Worm (Caenorhabditis elegans) whole organism, dauer: ENCODE data around the gene cap-2.

Experiments
- unc-62 ChIP-seq: sonication (generic microtip); optimal IDR thresholded peaks from 2 replicates; lab custom pipeline; 2017; ENCODE audit warnings: missing biosample characterization, missing genetic modification reagents, missing genetic modification characterization

The cap-2 gene

DNA sequence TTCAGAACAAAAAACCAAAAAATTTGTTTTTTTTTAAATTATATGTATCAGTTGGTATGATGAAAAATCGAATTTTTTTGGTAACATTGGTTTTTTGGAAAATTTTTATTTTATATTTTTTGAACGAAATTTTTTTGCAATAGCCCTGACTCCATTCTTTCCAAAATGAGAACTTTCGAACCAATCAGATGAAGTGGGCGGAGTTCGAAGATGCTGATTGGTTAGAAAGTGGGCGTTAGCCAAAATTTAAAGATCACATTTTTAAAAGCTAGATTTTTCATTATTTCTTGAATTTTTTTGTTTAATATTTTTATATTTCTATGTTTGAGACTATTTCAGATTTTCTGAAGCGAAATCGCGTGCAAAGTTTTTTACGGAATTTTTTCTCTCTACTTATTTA, 7.7 kb upstream of the cap-2 start:
- no peak for TF ChIP-seq unc-62 (GFP tag; lab: Kevin White, UChicago)

DNA sequence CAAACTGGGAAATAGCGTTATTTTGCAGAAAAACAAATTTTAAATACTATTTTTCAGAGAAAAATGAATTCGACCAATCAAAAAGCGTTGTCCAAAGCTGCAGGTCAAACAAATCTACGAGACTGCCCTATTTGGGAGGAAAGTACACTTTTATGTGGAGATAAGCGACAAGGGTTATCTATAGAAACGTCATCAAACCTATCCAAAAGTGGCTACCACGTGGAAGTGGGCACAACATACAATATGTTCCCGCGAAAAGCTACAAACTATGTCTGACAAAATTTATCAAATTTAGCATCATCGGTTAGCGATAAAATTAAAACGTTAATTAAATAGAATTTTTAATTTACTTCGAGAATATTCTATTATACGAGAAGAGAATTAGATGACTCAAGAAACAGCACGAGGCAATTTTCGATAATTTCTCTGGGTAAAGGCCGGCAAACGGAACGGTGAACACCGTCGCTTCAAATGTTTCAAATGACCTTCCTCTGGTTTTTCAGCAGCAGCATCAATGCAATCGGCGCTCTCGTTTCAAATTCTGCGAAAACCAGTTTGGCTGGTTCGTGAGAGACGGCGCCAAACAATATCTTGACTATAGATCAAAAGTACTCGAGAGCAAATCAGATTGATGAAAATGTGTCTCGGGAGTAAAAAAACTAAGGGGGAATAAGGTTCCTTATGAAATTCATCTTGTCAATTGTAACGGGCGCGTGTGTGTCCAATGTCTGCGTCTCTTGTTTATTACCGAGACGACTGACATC, 7.1 kb upstream of the cap-2 start:
- no peak for TF ChIP-seq unc-62 (GFP tag; lab: Kevin White, UChicago)

- TF ChIP-seq unc-62 (GFP tag; lab: Kevin White, UChicago), result no peak
Observed at ce11 chrII:10862749-10863656, 6.0 kb upstream of the cap-2 start.

DNA sequence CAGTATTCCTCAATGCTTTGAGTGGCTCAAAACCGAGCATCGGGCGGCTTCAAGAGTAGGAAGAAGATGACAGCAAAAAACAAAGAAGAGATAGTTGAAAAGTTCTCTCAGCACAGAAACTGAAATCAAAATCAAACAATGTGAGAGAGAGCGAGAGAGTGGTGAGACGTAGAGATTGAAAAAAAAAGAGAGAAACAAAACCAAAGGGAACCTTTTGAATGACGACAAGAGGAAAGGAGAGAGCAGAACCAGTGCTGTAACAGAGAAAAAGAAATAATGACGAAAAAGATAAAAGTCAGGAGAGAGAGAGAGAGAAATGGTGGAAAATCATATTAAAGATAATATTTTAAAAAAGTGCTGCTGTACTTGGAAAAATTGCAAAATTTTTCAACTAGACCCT, 1.8 kb upstream of the cap-2 start:
- TF ChIP-seq unc-62 (GFP tag; lab: Kevin White, UChicago), result no peak

DNA sequence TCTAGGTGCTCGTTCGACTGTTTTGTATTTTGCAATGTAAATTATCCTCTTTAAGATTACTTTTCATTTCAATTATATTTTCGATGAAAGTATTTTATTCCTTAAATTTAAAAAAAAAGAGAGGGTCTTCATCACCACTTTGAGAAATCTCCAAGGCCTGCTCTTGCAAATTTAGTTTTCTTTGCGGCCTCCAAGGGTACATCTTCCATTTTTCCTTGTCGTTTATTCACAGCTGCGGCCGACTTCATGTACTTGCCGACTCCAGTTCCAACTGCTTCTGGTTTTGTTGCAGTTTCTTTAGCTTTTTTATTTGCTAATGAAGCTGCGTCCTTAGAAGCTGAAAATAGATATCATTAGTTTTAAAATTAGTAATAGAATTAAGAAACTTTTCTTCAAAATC, 1.7 kb downstream of the cap-2 start:
- no peak for TF ChIP-seq unc-62 (GFP tag; lab: Kevin White, UChicago)

ce11 chrII:10872541-10872940, 3.5 kb downstream of the cap-2 start, which contains the start of the genes cyn-4 and copz-1:
TSS of gene cyn-4 (minus strand) at chrII:10872611.
TSS of gene copz-1 (plus strand) at chrII:10872879.
- no peak for TF ChIP-seq unc-62 (GFP tag; lab: Kevin White, UChicago)

DNA sequence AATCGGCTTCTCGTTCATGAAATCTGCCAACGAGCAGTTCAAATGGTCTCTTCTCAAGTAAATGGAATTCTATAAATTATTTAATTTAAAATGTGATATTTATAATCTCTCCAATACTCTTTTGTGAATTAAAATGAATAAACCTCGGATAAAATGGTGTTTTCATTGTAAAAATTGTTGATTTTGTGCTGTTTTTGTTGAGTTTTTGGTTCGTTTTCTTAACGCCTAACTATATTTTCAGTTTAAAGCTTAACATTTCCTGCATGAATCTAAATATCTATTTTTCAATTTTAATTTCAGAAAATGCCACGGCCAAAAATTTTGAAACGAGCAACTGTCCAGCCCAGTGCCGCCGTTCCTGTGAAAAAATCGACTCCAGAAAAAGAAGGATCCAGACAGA, 4.6 kb downstream of the cap-2 start, which contains the start of gene orc-2:
orc-2 (plus strand) TSS at position 301 of the 400 bp plus-strand sequence.
- no peak for TF ChIP-seq unc-62 (GFP tag; lab: Kevin White, UChicago)

- no peak for TF ChIP-seq unc-62 (GFP tag; lab: Kevin White, UChicago)
Observed at ce11 chrII:10880625-10881024, 11.6 kb downstream of the cap-2 start, which contains the start of gene lurp-1. TSS of gene lurp-1 (plus strand) at chrII:10880925.

- no peak for TF ChIP-seq unc-62 (GFP tag; lab: Kevin White, UChicago)
Observed at ce11 chrII:10884396-10884795, 15.4 kb downstream of the cap-2 start, which contains the start of gene egg-3. TSS of gene egg-3 (minus strand) at chrII:10884441.

ce11 chrII:10885250-10885649, 16.3 kb downstream of the cap-2 start:
- no peak for TF ChIP-seq unc-62 (GFP tag; lab: Kevin White, UChicago)

DNA sequence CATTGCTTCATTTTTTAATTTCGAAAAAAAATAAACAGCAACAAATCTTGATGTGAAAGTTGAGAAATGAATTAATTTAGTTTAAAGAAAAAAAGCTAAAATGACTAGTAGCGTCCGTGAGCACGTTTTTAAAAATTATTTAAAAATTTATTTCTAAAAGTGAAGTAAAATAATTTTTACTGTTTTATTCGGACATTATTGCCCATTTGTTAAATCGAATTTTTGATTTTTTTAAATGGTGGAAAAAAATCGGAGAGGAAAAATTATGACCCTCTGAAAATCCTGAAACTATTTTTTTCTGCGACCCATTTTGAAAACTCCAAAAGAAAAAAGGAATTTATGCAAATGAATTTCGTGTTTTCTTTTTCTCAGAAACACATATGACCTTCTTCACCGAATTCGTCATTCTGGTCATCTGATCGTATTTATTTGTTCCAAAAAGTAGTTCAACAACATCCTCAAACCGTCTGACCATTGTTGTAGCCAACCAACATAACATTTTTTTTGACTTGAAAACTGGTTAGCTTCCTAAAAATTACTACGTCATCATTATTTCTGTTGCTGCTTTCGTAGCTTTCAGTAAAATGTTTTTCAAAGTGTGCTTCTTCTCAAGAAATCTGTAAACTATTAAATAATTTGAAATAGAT, 17.0 kb downstream of the cap-2 start, which contains the start of gene F44F4.3:
F44F4.3 (minus strand) TSS at position 51 of the 647 bp plus-strand sequence.
- TF ChIP-seq unc-62 (GFP tag; lab: Kevin White, UChicago), result no peak

- no peak for TF ChIP-seq unc-62 (GFP tag; lab: Kevin White, UChicago)
Observed at ce11 chrII:10887097-10887496, 18.1 kb downstream of the cap-2 start.

DNA sequence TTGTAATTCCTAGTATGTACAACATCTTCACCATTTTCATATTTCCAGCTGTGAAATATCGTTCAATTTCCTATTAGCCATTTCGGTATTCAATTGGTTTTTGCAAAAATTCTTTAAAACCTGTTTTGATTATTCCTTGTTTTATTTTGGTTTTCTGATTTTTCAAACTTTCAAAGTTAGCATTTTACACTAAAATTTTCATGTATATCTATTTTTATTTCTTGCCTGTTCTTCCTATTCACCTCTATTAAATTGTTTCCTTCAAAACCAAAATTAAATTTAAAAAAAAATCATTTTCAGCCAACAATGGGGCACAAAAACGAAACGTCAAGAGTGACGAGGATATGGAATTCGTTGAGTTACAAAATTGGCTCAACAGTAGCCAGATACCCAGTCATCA, 20.0 kb downstream of the cap-2 start, which contains the start of gene ptr-8:
ptr-8 (plus strand) TSS at position 301 of the 400 bp plus-strand sequence.
- no peak for TF ChIP-seq unc-62 (GFP tag; lab: Kevin White, UChicago)

DNA sequence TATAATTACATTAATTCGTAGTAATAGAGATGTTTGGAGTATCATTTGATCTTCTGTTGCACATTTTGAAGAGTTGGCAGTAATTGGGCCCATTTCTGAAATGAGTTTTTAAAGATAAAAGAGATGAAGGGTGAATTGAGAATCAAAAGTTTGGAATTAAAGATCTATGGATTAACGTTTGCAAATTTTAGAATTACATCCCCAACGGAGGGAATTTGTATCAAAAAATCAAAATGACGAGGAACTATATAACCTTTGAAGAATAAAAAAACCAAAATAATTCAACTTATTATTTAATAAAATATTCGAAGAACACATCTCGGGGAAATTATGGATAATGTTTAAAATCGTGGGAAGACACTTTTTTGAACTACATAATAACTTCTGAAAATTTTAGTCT, 26.0 kb downstream of the cap-2 start, which contains the start of gene sra-10:
sra-10 (minus strand) TSS at position 101 of the 400 bp plus-strand sequence.
- TF ChIP-seq unc-62 (GFP tag; lab: Kevin White, UChicago), result no peak

DNA sequence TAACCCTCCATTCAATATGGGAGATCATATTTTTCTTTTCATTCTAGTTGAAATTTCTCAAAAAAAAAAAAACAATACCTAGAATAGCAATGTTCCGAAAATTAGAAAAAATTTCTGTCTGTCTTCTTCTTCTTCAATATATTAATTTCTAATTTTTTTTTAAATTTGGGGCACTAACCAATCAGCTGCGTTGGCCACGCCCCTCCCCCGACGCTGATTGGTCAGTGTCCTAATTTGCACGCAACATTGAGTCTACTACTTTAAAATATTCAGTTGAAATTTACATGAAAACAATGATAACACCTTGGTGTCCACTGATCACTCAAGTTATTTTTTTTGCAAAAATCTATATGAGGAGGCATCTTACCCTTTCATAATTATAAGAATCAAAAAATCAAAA, 27.0 kb downstream of the cap-2 start:
- no peak for TF ChIP-seq unc-62 (GFP tag; lab: Kevin White, UChicago)
